Worm (Caenorhabditis elegans) whole organism, mixed stage, embryonic: Measurements from ENCODE around the gene mpk-1.

ENCODE experiments used
- lin-13 ChIP-seq: fragments of 150-350 bp; optimal IDR thresholded peaks from 2 replicates; lab custom pipeline; 2014; ENCODE audit warnings: missing biosample characterization, missing genetic modification characterization
- mls-2 ChIP-seq: sonication (generic microtip); optimal IDR thresholded peaks from 2 replicates; lab custom pipeline; 2016; ENCODE audit warnings: mild to moderate bottlenecking, missing genetic modification characterization, moderate library complexity, missing compliant biosample characterization
- pha-4 ChIP-seq: fragments of 150-350 bp; optimal IDR thresholded peaks from 2 replicates; lab custom pipeline; 2018; ENCODE audit warnings: missing biosample characterization, missing genetic modification reagents, missing genetic modification characterization
- sptf-1 ChIP-seq: sonication (generic microtip); optimal IDR thresholded peaks from 2 replicates; lab custom pipeline; 2017; ENCODE audit warnings: mild to moderate bottlenecking, missing genetic modification characterization, moderate library complexity, missing compliant biosample characterization
- unc-39 ChIP-seq: fragments of 150-350 bp; optimal IDR thresholded peaks from 2 replicates; lab custom pipeline; 2014; ENCODE audit warnings: missing biosample characterization, missing genetic modification characterization
- ztf-11 ChIP-seq: fragments of 150-350 bp; optimal IDR thresholded peaks from 2 replicates; lab custom pipeline; 2014; ENCODE audit warnings: missing biosample characterization, missing genetic modification characterization

ce11 chrIII:4181338-4181737 is 46.6 kb downstream of the mpk-1 start, which contains the start of gene C16C10.1:
- TF ChIP-seq lin-13 (tag; lab: Kevin White, UChicago) (no peak), sptf-1 (tag; lab: Kevin White, UChicago) (no peak), unc-39 (tag; lab: Kevin White, UChicago) (no peak), ztf-11 (no peak), pha-4 (tag; lab: Kevin White, UChicago) (no peak), mls-2 (tag; lab: Kevin White, UChicago) (no peak)
